Worm (Caenorhabditis elegans) whole organism, midembryonic: Measurements from ENCODE around the gene str-4.

Source experiments
- T22C8.4 ChIP-seq: fragments of 200-800 bp; sonication (Bioruptor generic); IDR thresholded peaks from 2 replicates; pipeline ENCODE4 v1.3.6; 2022; ENCODE audit warnings: missing genetic modification characterization, missing compliant biosample characterization
- cog-1 ChIP-seq: sonication (generic microtip); optimal IDR thresholded peaks from 2 replicates; lab custom pipeline; 2016; ENCODE audit warnings: missing genetic modification characterization, missing compliant biosample characterization
- flt-1 ChIP-seq: fragments of 200-800 bp; sonication (Bioruptor generic); IDR thresholded peaks from 2 replicates; pipeline ENCODE4 v1.3.6; 2022; ENCODE audit warnings: missing genetic modification characterization, missing compliant biosample characterization
- klf-2 ChIP-seq: fragments of 200-800 bp; sonication (Bioruptor generic); conservative IDR thresholded peaks from 2 replicates; pipeline ENCODE4 v1.3.6; 2022; ENCODE audit warnings: missing genetic modification reagents, missing genetic modification characterization, missing compliant biosample characterization
- med-1 ChIP-seq: sonication (generic microtip); optimal IDR thresholded peaks from 2 replicates; lab custom pipeline; 2017; ENCODE audit warnings: missing genetic modification characterization, mild to moderate bottlenecking, missing compliant biosample characterization, antibody characterized with exemption, missing genetic modification reagents; ENCODE audit not compliant: insufficient read depth
- ref-1 ChIP-seq: fragments of 200-800 bp; sonication (Bioruptor generic); conservative IDR thresholded peaks from 2 replicates; pipeline ENCODE4 v1.3.6; 2022; ENCODE audit warnings: missing genetic modification reagents, missing genetic modification characterization, missing compliant biosample characterization
- ztf-23 ChIP-seq: fragments of 200-800 bp; sonication (Bioruptor generic); IDR thresholded peaks from 2 replicates; pipeline ENCODE4 v1.3.6; 2022; ENCODE audit warnings: missing genetic modification reagents, missing genetic modification characterization, missing compliant biosample characterization
- ztf-29 ChIP-seq: fragments of 200-800 bp; sonication (Bioruptor generic); IDR thresholded peaks from 2 replicates; pipeline ENCODE4 v1.3.6; 2022; ENCODE audit warnings: missing genetic modification reagents, missing genetic modification characterization, missing compliant biosample characterization

- TF ChIP-seq klf-2 (GFP tag; lab: Robert Waterston, UW) (no peak), ztf-23 (no peak), flt-1 (GFP tag; lab: Robert Waterston, UW) (no peak), ref-1 (no peak), med-1 (GFP tag; lab: Kevin White, UChicago) (no peak), ztf-29 (GFP tag; lab: Robert Waterston, UW) (no peak), T22C8.4 (GFP tag; lab: Robert Waterston, UW) (no peak), cog-1 (no peak)
Observed at ce11 chrV:13327463-13327862, 12.1 kb downstream of the str-4 start, which contains the start of gene str-37.
